Fruit fly (Drosophila melanogaster): Measurements from ENCODE around the gene sip2.

sip2 gene

DNA sequence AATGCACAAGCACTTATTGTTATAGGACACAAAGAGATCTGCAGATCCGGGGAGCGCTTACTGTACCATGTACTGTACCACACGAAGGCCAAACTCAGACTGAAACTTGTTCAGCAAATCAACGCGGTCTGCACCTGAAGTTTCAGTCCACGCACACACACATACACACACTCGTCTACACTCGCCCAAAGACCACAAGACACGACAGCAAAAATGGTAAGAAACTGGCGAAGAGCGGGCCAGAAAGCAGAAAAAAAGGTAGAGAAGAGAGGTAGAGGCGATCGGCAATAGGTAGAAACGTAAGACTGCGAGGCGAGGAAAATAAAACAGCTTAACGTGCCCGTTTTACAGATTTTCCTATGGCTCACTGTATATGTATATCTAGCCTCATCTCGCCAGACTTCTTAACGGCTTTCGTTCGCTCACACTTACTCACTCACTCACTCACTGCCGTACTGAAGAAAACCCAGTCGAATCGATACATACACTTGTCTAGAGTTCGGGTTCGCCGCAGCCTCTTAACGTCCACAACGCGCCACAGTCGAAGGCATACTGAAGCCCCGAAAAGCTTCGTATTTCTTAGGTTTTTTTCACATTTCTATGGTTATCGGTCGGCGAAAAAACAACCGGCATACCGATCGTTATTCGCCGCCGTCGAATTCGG is 46.1 kb upstream of the sip2 start, which contains the start of gene uif (continued):
- TF ChIP-seq cg (GFP tag; optimal IDR thresholded peaks at IDR 0.05), result peak; percentile 73
- TF ChIP-seq Nf-YB (GFP tag; optimal IDR thresholded peaks at IDR 0.05), result no peak
- peak; percentile 17; the same call in 1 of the 2 replicates for TF ChIP-seq CG13287 (GFP tag; IDR thresholded peaks at IDR 0.05; ENCODE audit: partially characterized antibody)
- TF ChIP-seq CG12744 (GFP tag; optimal IDR thresholded peaks at IDR 0.05), result no peak
- peak; percentile 28 for TF ChIP-seq psq (GFP tag; optimal IDR thresholded peaks at IDR 0.05)
- TF ChIP-seq klu (GFP tag; IDR thresholded peaks at IDR 0.05), result no peak; the same call in 1 of the 2 replicates
- TF ChIP-seq Hr3 (GFP tag; optimal IDR thresholded peaks at IDR 0.05), result no peak
- TF ChIP-seq dmrt11E (tag; optimal IDR thresholded peaks at IDR 0.05), result no peak
- no peak for TF ChIP-seq CG1603 (tag; optimal IDR thresholded peaks at IDR 0.05)
- TF ChIP-seq pho (GFP tag; optimal IDR thresholded peaks at IDR 0.05), result no peak
- TF ChIP-seq fru (optimal IDR thresholded peaks at IDR 0.05), result no peak
- TF ChIP-seq Bgb (GFP tag; IDR thresholded peaks at IDR 0.05; ENCODE audit: partially characterized antibody), result peak; percentile 26; the same call in 1 of the 2 replicates

dm6 chr2L:7007564-7007963 is 43.7 kb upstream of the sip2 start:
- TF ChIP-seq bigmax (GFP tag; optimal IDR thresholded peaks at IDR 0.05) (peak; percentile 31), Sox102F (GFP tag; optimal IDR thresholded peaks at IDR 0.05) (no peak), pros (GFP tag; optimal IDR thresholded peaks at IDR 0.05) (peak; percentile 25), CG4360 (GFP tag; IDR thresholded peaks at IDR 0.05) (peak; percentile 74), cad (GFP tag; optimal IDR thresholded peaks at IDR 0.05) (no peak), ci (GFP tag; IDR thresholded peaks at IDR 0.05) (0 out of 3 replicates have a peak, but pooled peaks have one; percentile 22), Blimp-1 (GFP tag; optimal IDR thresholded peaks at IDR 0.05) (peak; percentile 86), sens (GFP tag) (peak; percentile 44), CG16779 (GFP tag; IDR thresholded peaks at IDR 0.05) (no peak), chinmo (GFP tag; IDR thresholded peaks at IDR 0.05; ENCODE audit: partially characterized antibody) (0 out of 4 replicates have a peak, but pooled peaks have one; percentile 37), CG2199 (GFP tag; IDR thresholded peaks at IDR 0.05) (0 out of 3 replicates have a peak, but pooled peaks have one; percentile 80)

- TF ChIP-seq sd (tag; optimal IDR thresholded peaks at IDR 0.05), result peak; percentile 28
- TF ChIP-seq sc (optimal IDR thresholded peaks at IDR 0.05), result no peak
- TF ChIP-seq sc (GFP tag; optimal IDR thresholded peaks at IDR 0.05), result no peak
- peak; percentile 84 for TF ChIP-seq pros (GFP tag; optimal IDR thresholded peaks at IDR 0.05)
- no peak for TF ChIP-seq MTF-1 (GFP tag; optimal IDR thresholded peaks at IDR 0.05; ENCODE audit: borderline replicate concordance)
- no peak for TF ChIP-seq CG8924 (tag; optimal IDR thresholded peaks at IDR 0.05)
- TF ChIP-seq CG10267 (tag; optimal IDR thresholded peaks at IDR 0.05), result no peak
- TF ChIP-seq cg (GFP tag; optimal IDR thresholded peaks at IDR 0.05), result peak; percentile 3
- peak; percentile 67 for TF ChIP-seq sqz (GFP tag; optimal IDR thresholded peaks at IDR 0.05)
- TF ChIP-seq chinmo (GFP tag; IDR thresholded peaks at IDR 0.05; ENCODE audit: partially characterized antibody), result 0 out of 4 replicates have a peak, but pooled peaks have one; percentile 53
- no peak for TF ChIP-seq PHDP (tag; optimal IDR thresholded peaks at IDR 0.05)
- TF ChIP-seq kni (GFP tag; optimal IDR thresholded peaks at IDR 0.05), result peak; percentile 16
- TF ChIP-seq Drgx (GFP tag; IDR thresholded peaks at IDR 0.05), result no peak
- 0 out of 3 replicates have a peak, but pooled peaks have one; percentile 3 for TF ChIP-seq zfh1 (GFP tag; IDR thresholded peaks at IDR 0.05)
- no peak for TF ChIP-seq grau (tag; optimal IDR thresholded peaks at IDR 0.05)
- TF ChIP-seq Blimp-1 (GFP tag; optimal IDR thresholded peaks at IDR 0.05), result peak; percentile 1
These were observed 41.6 kb upstream of the sip2 start for dm6 chr2L:7005489-7005888.

DNA sequence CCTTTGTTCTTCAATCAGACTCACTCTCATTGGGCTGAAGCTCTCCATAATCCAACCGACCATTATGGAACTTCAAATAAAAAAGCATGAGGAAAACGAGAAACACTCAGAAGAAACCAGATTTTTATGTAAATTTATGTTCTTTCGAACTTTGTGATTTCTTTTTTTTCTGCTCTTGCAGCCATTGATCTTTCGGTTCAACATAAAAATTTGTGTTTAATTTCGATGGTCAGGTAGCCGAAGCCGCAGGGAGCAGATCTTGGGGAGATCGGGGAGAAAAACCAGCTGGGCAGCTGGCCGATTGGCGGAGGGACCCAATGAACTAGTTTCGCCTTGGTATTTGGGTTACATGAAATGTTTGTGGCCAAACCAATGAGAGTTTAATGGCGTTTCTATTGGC is 40.4 kb upstream of the sip2 start:
- TF ChIP-seq Mad (GFP tag; optimal IDR thresholded peaks at IDR 0.05), result no peak
- TF ChIP-seq vvl (GFP tag; IDR thresholded peaks at IDR 0.05), result peak; percentile 31; the same call in 1 of the 2 replicates
- TF ChIP-seq CG6683 (GFP tag; optimal IDR thresholded peaks at IDR 0.05), result no peak
- no peak for TF ChIP-seq sna (GFP tag; IDR thresholded peaks at IDR 0.05; ENCODE audit: partially characterized antibody)
- no peak for TF ChIP-seq CG17361 (GFP tag; IDR thresholded peaks at IDR 0.05)
- peak; percentile 20 for TF ChIP-seq Nf-YB (GFP tag; optimal IDR thresholded peaks at IDR 0.05)
- TF ChIP-seq Blimp-1 (GFP tag; optimal IDR thresholded peaks at IDR 0.05), result peak; percentile 80
- no peak for TF ChIP-seq CrebB (tag; optimal IDR thresholded peaks at IDR 0.05)
- no peak for TF ChIP-seq CG9932 (GFP tag; IDR thresholded peaks at IDR 0.05)
- no peak for TF ChIP-seq CG10654 (GFP tag; optimal IDR thresholded peaks at IDR 0.05)
- TF ChIP-seq Drgx (GFP tag; IDR thresholded peaks at IDR 0.05), result no peak
- TF ChIP-seq BtbVII (GFP tag; optimal IDR thresholded peaks at IDR 0.05), result no peak
- no peak for TF ChIP-seq CG17912 (GFP tag; optimal IDR thresholded peaks at IDR 0.05)
- TF ChIP-seq crp (GFP tag; optimal IDR thresholded peaks at IDR 0.05), result no peak

All from whole organism, embryonic.